Worm (Caenorhabditis elegans) whole organism, L1 larva: ENCODE results near the gene F17E9.2.
"Not testable (repeated sequence)": the region's sequence is repeated elsewhere in the genome, so short reads cannot be mapped to it uniquely, and the experiment has no call there.

ENCODE experiments used
- C04F5.9 ChIP-seq: sonication (generic microtip); optimal IDR thresholded peaks from 2 replicates; lab custom pipeline; 2016; ENCODE audit warnings: missing genetic modification characterization, missing compliant biosample characterization
- F16B12.6 ChIP-seq: fragments of 150-350 bp; optimal IDR thresholded peaks from 2 replicates; lab custom pipeline; 2014; ENCODE audit warnings: missing biosample characterization, missing genetic modification characterization
- Y116A8C.19 ChIP-seq: sonication (generic microtip); optimal IDR thresholded peaks from 2 replicates; lab custom pipeline; 2016; ENCODE audit warnings: missing compliant biosample characterization, missing genetic modification characterization, borderline replicate concordance
- aha-1 ChIP-seq: fragments of 150-350 bp; optimal IDR thresholded peaks from 2 replicates; lab custom pipeline; 2014; ENCODE audit warnings: missing biosample characterization, missing genetic modification characterization
- alr-1 ChIP-seq: fragments of 200-800 bp; sonication (Bioruptor generic); optimal IDR thresholded peaks from 2 replicates; lab custom pipeline; 2018; ENCODE audit warnings: borderline replicate concordance, mild to moderate bottlenecking, missing genetic modification characterization, missing compliant biosample characterization
- ama-1 ChIP-seq: fragments of 150-350 bp; optimal IDR thresholded peaks from 2 replicates; lab custom pipeline; 2014
- ceh-63 ChIP-seq: fragments of 200-800 bp; sonication (Bioruptor generic); optimal IDR thresholded peaks from 2 replicates; lab custom pipeline; 2018; ENCODE audit warnings: mild to moderate bottlenecking, missing genetic modification characterization, missing compliant biosample characterization
- ceh-88 ChIP-seq: fragments of 200-800 bp; sonication (Bioruptor generic); IDR thresholded peaks from 2 replicates; pipeline ENCODE4 v1.3.6; 2022; ENCODE audit warnings: missing genetic modification characterization, missing compliant biosample characterization
- ceh-90 ChIP-seq: sonication (generic microtip); optimal IDR thresholded peaks from 2 replicates; lab custom pipeline; 2016; ENCODE audit warnings: missing genetic modification characterization, missing compliant biosample characterization
- ces-1 ChIP-seq: fragments of 150-350 bp; optimal IDR thresholded peaks from 2 replicates; lab custom pipeline; 2014; ENCODE audit warnings: missing biosample characterization, missing genetic modification reagents, missing genetic modification characterization
- dpl-1 ChIP-seq, 3 experiments: fragments of 150-350 bp in 2 of 3; sonication (generic microtip) in 1 of 3; optimal IDR thresholded peaks; 2 replicates each; lab custom pipeline; 2014 to 2017; ENCODE audit warnings: missing biosample characterization in 3 of 3, missing genetic modification characterization in 3 of 3, missing genetic modification reagents in 3 of 3
- dsc-1 ChIP-seq: sonication (generic microtip); optimal IDR thresholded peaks from 2 replicates; lab custom pipeline; 2016; ENCODE audit warnings: mild to moderate bottlenecking, missing genetic modification characterization, missing compliant biosample characterization
- efl-3 ChIP-seq: fragments of 200-800 bp; sonication (Bioruptor generic); optimal IDR thresholded peaks from 2 replicates; lab custom pipeline; 2018; ENCODE audit warnings: mild to moderate bottlenecking, missing genetic modification characterization, missing compliant biosample characterization
- fkh-4 ChIP-seq: sonication (generic microtip); optimal IDR thresholded peaks from 2 replicates; lab custom pipeline; 2016; ENCODE audit warnings: missing compliant biosample characterization, missing genetic modification characterization, borderline replicate concordance
- grh-1 ChIP-seq: fragments of 200-800 bp; sonication (Bioruptor generic); IDR thresholded peaks from 2 replicates; pipeline ENCODE4 v1.3.6; 2022; ENCODE audit warnings: missing genetic modification reagents, missing genetic modification characterization, missing compliant biosample characterization
- hlh-17 ChIP-seq: fragments of 200-800 bp; sonication (Bioruptor generic); optimal IDR thresholded peaks from 2 replicates; lab custom pipeline; 2018; ENCODE audit warnings: missing genetic modification characterization, mild to moderate bottlenecking, missing compliant biosample characterization, moderate library complexity, borderline replicate concordance
- hpl-2 ChIP-seq: fragments of 150-350 bp; optimal IDR thresholded peaks from 2 replicates; lab custom pipeline; 2014; ENCODE audit warnings: missing biosample characterization, missing genetic modification reagents, missing genetic modification characterization
- isw-1 ChIP-seq: fragments of 200-800 bp; sonication (Bioruptor generic); IDR thresholded peaks from 2 replicates; pipeline ENCODE4 v1.3.6; 2022; ENCODE audit warnings: missing genetic modification characterization, missing compliant biosample characterization
- jun-1 ChIP-seq: fragments of 150-350 bp; optimal IDR thresholded peaks from 2 replicates; lab custom pipeline; 2014; ENCODE audit warnings: missing biosample characterization, missing genetic modification reagents, missing genetic modification characterization
- lin-14 ChIP-seq: fragments of 200-800 bp; sonication (Bioruptor generic); optimal IDR thresholded peaks from 2 replicates; lab custom pipeline; 2018; ENCODE audit warnings: mild to moderate bottlenecking, missing genetic modification characterization, moderate library complexity, missing compliant biosample characterization
- lin-39 ChIP-seq: fragments of 150-350 bp; optimal IDR thresholded peaks from 2 replicates; lab custom pipeline; 2014; ENCODE audit warnings: missing biosample characterization, missing genetic modification reagents, missing genetic modification characterization
- lir-3 ChIP-seq: sonication (generic microtip); optimal IDR thresholded peaks from 2 replicates; lab custom pipeline; 2016; ENCODE audit warnings: mild to moderate bottlenecking, missing genetic modification characterization, moderate library complexity, missing compliant biosample characterization; ENCODE audit not compliant: poor library complexity
- lsy-2 ChIP-seq, 2 experiments: fragments of 150-350 bp; optimal IDR thresholded peaks; 2 replicates each; lab custom pipeline; 2014; ENCODE audit warnings: missing biosample characterization in 2 of 2, missing genetic modification characterization in 2 of 2
- mab-9 ChIP-seq: fragments of 200-800 bp; sonication (Bioruptor generic); IDR thresholded peaks from 2 replicates; pipeline ENCODE4 v1.3.6; 2022; ENCODE audit warnings: missing genetic modification reagents, missing genetic modification characterization, missing compliant biosample characterization
- mdl-1 ChIP-seq, 2 experiments: fragments of 150-350 bp; optimal IDR thresholded peaks; 2 replicates each; lab custom pipeline; 2014 to 2017; ENCODE audit warnings: missing biosample characterization in 2 of 2, missing genetic modification characterization in 2 of 2, inconsistent platforms in 1 of 2
- mef-2 ChIP-seq: fragments of 150-350 bp; optimal IDR thresholded peaks from 2 replicates; lab custom pipeline; 2014; ENCODE audit warnings: missing biosample characterization, missing genetic modification characterization
- mep-1 ChIP-seq: fragments of 150-350 bp; optimal IDR thresholded peaks from 2 replicates; lab custom pipeline; 2014; ENCODE audit warnings: missing biosample characterization, missing genetic modification characterization
- nhr-11 ChIP-seq: fragments of 150-350 bp; optimal IDR thresholded peaks from 2 replicates; lab custom pipeline; 2014; ENCODE audit warnings: missing biosample characterization, missing genetic modification characterization
- nhr-28 ChIP-seq: fragments of 150-350 bp; optimal IDR thresholded peaks from 2 replicates; lab custom pipeline; 2014; ENCODE audit warnings: missing biosample characterization, missing genetic modification characterization
- nhr-47 ChIP-seq: sonication (generic microtip); optimal IDR thresholded peaks from 2 replicates; lab custom pipeline; 2016; ENCODE audit warnings: mild to moderate bottlenecking, missing genetic modification characterization, moderate library complexity, missing compliant biosample characterization
- pag-3 ChIP-seq: sonication (generic microtip); optimal IDR thresholded peaks from 2 replicates; lab custom pipeline; 2017; ENCODE audit warnings: missing genetic modification characterization, mild to moderate bottlenecking, missing compliant biosample characterization, antibody characterized with exemption, borderline replicate concordance; ENCODE audit not compliant: insufficient read depth
- pax-3 ChIP-seq: fragments of 200-800 bp; sonication (Bioruptor generic); optimal IDR thresholded peaks from 2 replicates; lab custom pipeline; 2018; ENCODE audit warnings: mild to moderate bottlenecking, missing genetic modification characterization, moderate library complexity, missing compliant biosample characterization
- pqm-1 ChIP-seq: sonication (generic microtip); optimal IDR thresholded peaks from 3 replicates; lab custom pipeline; 2017; ENCODE audit warnings: missing biosample characterization, missing genetic modification characterization
- rnt-1 ChIP-seq: sonication (generic microtip); optimal IDR thresholded peaks from 2 replicates; lab custom pipeline; 2016; ENCODE audit warnings: mild to moderate bottlenecking, missing genetic modification characterization, moderate library complexity, missing compliant biosample characterization
- snpc-4 ChIP-seq: fragments of 150-350 bp; optimal IDR thresholded peaks from 2 replicates; lab custom pipeline; 2014; ENCODE audit warnings: missing biosample characterization, missing genetic modification characterization
- sox-4 ChIP-seq: sonication (generic microtip); optimal IDR thresholded peaks from 2 replicates; lab custom pipeline; 2016; ENCODE audit warnings: missing genetic modification characterization, missing compliant biosample characterization
- sptf-1 ChIP-seq: fragments of 150-350 bp; optimal IDR thresholded peaks from 2 replicates; lab custom pipeline; 2014; ENCODE audit warnings: missing biosample characterization, missing genetic modification characterization
- sup-37 ChIP-seq: fragments of 200-800 bp; sonication (Bioruptor generic); optimal IDR thresholded peaks from 2 replicates; lab custom pipeline; 2018; ENCODE audit warnings: mild to moderate bottlenecking, missing genetic modification characterization, missing compliant biosample characterization
- tlp-1 ChIP-seq: fragments of 150-350 bp; optimal IDR thresholded peaks from 2 replicates; lab custom pipeline; 2014; ENCODE audit warnings: missing biosample characterization, missing genetic modification characterization
- unc-130 ChIP-seq: fragments of 150-350 bp; optimal IDR thresholded peaks from 2 replicates; lab custom pipeline; 2017; ENCODE audit warnings: missing biosample characterization, missing genetic modification characterization, inconsistent platforms
- unc-62 ChIP-seq: fragments of 150-350 bp; optimal IDR thresholded peaks from 2 replicates; lab custom pipeline; 2014; ENCODE audit warnings: missing biosample characterization, missing genetic modification reagents, missing genetic modification characterization
- unc-86 ChIP-seq: sonication (generic microtip); optimal IDR thresholded peaks from 2 replicates; lab custom pipeline; 2016; ENCODE audit warnings: missing genetic modification characterization, missing compliant biosample characterization
- xbp-1 ChIP-seq: sonication (generic microtip); optimal IDR thresholded peaks from 2 replicates; lab custom pipeline; 2016; ENCODE audit warnings: missing genetic modification characterization, missing compliant biosample characterization
- zag-1 ChIP-seq: fragments of 150-350 bp; optimal IDR thresholded peaks from 2 replicates; lab custom pipeline; 2014; ENCODE audit warnings: missing biosample characterization, missing genetic modification characterization

The F17E9.2 gene

ce11 chrIV:8389139-8389538 is 33.4 kb downstream of the F17E9.2 start, which contains the start of gene D2096.10:
TSS of gene D2096.10 (minus strand) at chrIV:8389239.
- not testable (repeated sequence) for TF ChIP-seq tlp-1; zag-1 (tag; lab: Kevin White, UChicago); nhr-11

ce11 chrIV:8394105-8394504 is 38.4 kb downstream of the F17E9.2 start, which contains the start of gene D2096.11:
TSS of gene D2096.11 (minus strand) at chrIV:8394205.
- TF ChIP-seq F16B12.6: no peak
- no peak for TF ChIP-seq ces-1 (GFP tag; lab: Kevin White, UChicago)
- TF ChIP-seq zag-1 (tag; lab: Kevin White, UChicago): no peak
- no peak for TF ChIP-seq lsy-2 (tag; optimal IDR thresholded peaks at IDR 0.05; lab: Kevin White, UChicago)
- TF ChIP-seq dsc-1: no peak
- no peak for TF ChIP-seq lin-14 (GFP tag; lab: Kevin White, UChicago)
- TF ChIP-seq grh-1: no peak
- no peak for TF ChIP-seq snpc-4 (tag; lab: Kevin White, UChicago)
- no peak for TF ChIP-seq isw-1 (GFP tag; lab: Robert Waterston, UW)
- TF ChIP-seq ceh-90 (tag; lab: Kevin White, UChicago): no peak
- TF ChIP-seq unc-62 (GFP tag; lab: Kevin White, UChicago): no peak
- TF ChIP-seq C04F5.9 (tag; lab: Kevin White, UChicago): no peak
- TF ChIP-seq jun-1 (tag; lab: Kevin White, UChicago): no peak
- TF ChIP-seq aha-1 (tag; lab: Kevin White, UChicago): no peak
- TF ChIP-seq unc-130 (tag; lab: Kevin White, UChicago): no peak
- TF ChIP-seq sptf-1: no peak
- no peak for TF ChIP-seq dpl-1 (GFP tag; optimal IDR thresholded peaks at IDR 0.05; lab: Kevin White, UChicago)

ce11 chrIV:8396348-8396747 is 40.7 kb downstream of the F17E9.2 start, which contains the start of gene timm-17B.2:
TSS of gene timm-17B.2 (plus strand) at chrIV:8396648.
- TF ChIP-seq Y116A8C.19: no peak
- TF ChIP-seq pqm-1 (tag; lab: Kevin White, UChicago): no peak
- no peak for TF ChIP-seq efl-3 (GFP tag; lab: Kevin White, UChicago)
- TF ChIP-seq mab-9 (GFP tag; lab: Robert Waterston, UW): no peak
- no peak for TF ChIP-seq nhr-47 (tag; lab: Kevin White, UChicago)
- no peak for TF ChIP-seq tlp-1
- no peak for TF ChIP-seq sox-4 (tag; lab: Kevin White, UChicago)
- no peak for TF ChIP-seq rnt-1 (tag; lab: Kevin White, UChicago)
- TF ChIP-seq sup-37 (GFP tag; lab: Kevin White, UChicago): no peak
- no peak for TF ChIP-seq mdl-1 (tag; optimal IDR thresholded peaks at IDR 0.05; lab: Kevin White, UChicago)
- TF ChIP-seq lin-14 (GFP tag; lab: Kevin White, UChicago): no peak
- no peak for TF ChIP-seq zag-1 (tag; lab: Kevin White, UChicago)
- no peak for TF ChIP-seq pax-3 (tag; lab: Kevin White, UChicago)
- TF ChIP-seq F16B12.6: no peak
- no peak for TF ChIP-seq ceh-63 (GFP tag; lab: Kevin White, UChicago)
- TF ChIP-seq lir-3 (tag; lab: Kevin White, UChicago): no peak
- TF ChIP-seq hpl-2 (GFP tag; lab: Kevin White, UChicago): no peak
- TF ChIP-seq C04F5.9 (tag; lab: Kevin White, UChicago): no peak
- TF ChIP-seq mef-2 (tag; lab: Kevin White, UChicago): no peak
- no peak for TF ChIP-seq lin-39

ce11 chrIV:8397814-8398213 is 42.1 kb downstream of the F17E9.2 start:
- no peak for TF ChIP-seq unc-86
- no peak for TF ChIP-seq F16B12.6
- TF ChIP-seq lir-3 (tag; lab: Kevin White, UChicago): no peak
- TF ChIP-seq ama-1 (lab: Kevin White, UChicago): no peak
- no peak for TF ChIP-seq tlp-1
- TF ChIP-seq rnt-1 (tag; lab: Kevin White, UChicago): no peak
- TF ChIP-seq fkh-4 (tag; lab: Kevin White, UChicago): no peak
- no peak for TF ChIP-seq hlh-17 (GFP tag; lab: Kevin White, UChicago)
- no peak for TF ChIP-seq ceh-90 (tag; lab: Kevin White, UChicago)
- TF ChIP-seq sox-4 (tag; lab: Kevin White, UChicago): no peak
- no peak for TF ChIP-seq nhr-28
- no peak for TF ChIP-seq mep-1
- no peak for TF ChIP-seq mab-9 (GFP tag; lab: Robert Waterston, UW)
- TF ChIP-seq alr-1: no peak
- no peak for TF ChIP-seq ceh-88
- TF ChIP-seq pag-3 (tag; lab: Kevin White, UChicago): no peak
- TF ChIP-seq xbp-1 (tag; lab: Kevin White, UChicago): no peak
- no peak for TF ChIP-seq efl-3 (GFP tag; lab: Kevin White, UChicago)
- no peak for TF ChIP-seq mef-2 (tag; lab: Kevin White, UChicago)
- TF ChIP-seq, all 84 proteins: peak for 0
